Worm (Caenorhabditis elegans): Measurements from ENCODE around the gene F47D12.3.
A peak's percentile ranks its signal among the peaks of the same experiment; 100 is the strongest.

DNA sequence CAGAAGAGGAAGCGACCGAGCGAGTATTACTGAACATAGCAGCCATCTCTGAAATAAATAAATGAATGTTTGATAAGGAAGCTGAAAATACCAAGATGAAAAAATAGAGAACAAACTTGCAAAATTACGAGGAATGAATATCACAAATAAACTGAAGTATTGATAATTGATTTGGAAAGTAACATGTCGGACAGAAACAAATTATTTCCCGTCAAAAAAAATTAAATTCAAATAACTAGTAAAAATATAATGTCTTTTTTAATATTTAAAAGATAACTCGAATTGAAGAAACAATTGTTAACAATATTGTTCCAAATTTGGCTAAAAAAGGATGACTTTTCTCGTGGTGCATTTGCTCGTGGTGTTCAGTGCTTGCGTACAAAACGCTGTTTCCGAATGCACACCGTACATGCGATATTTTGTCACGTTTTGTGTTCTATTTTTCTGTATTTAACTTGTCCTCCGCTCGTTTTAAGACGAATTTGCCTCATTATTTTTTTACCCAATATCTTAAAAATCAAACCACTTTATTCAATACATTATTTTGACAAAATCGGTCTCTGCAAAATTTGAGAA, 43.7 kb downstream of the F47D12.3 start, which contains the start of gene rpn-13:
- TF ChIP-seq flt-1 (GFP tag; IDR thresholded peaks at IDR 0.05) (no peak), aly-1 (tag; optimal IDR thresholded peaks at IDR 0.05) (no peak), F13C5.2 (tag; optimal IDR thresholded peaks at IDR 0.05) (peak; percentile 71), tra-4 (tag; optimal IDR thresholded peaks at IDR 0.05) (no peak), ceh-13 (GFP tag; optimal IDR thresholded peaks at IDR 0.05) (no peak), ama-1 (optimal IDR thresholded peaks at IDR 0.05) (no peak), sea-1 (GFP tag; conservative IDR thresholded peaks at IDR 0.05) (no peak), hnd-1 (tag; optimal IDR thresholded peaks at IDR 0.05) (no peak)
